Fruit fly (Drosophila melanogaster): ENCODE data around the gene CG32284.

CG32284 gene

DNA sequence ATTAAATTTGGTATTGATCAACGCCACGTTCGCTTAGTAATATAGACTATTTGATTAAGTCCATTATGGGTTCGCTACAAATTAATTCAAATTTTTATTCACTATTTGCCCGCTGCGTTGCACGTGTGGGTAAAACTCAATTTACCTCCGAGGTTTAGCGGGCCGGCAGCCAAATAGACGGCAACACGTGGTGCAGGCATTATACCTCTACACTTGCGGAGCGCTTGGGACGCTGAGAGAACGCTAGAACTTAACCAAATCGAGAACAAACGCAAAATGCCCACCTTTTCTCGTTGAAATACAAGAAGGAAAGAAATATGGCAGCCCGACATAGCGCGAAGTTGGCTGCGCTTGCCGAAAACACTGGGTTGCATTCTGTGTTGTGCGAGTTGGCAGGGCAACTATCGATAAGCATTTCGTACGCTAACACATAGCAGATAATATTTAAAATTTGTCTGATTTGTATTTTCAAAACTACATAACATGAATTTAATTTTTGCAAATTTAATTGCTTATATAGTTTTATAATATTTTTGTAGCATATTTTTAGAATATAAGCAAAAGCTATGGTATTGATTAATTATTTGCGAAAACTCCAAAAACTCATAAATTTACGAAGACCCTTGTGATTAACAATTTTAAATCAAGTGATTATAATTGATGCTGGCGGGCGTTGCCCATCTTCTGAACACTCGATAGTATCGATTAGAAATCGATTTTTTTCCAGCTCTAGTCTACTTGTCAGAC lies 36.4 kb downstream of the CG32284 start, which contains the start of the genes RpL28 and eIF1 (continued):
- TF ChIP-seq CG3281 (GFP tag; optimal IDR thresholded peaks at IDR 0.05) (peak; percentile 94), CG8089 (GFP tag; optimal IDR thresholded peaks at IDR 0.05) (peak; percentile 93), Fer3 (tag; optimal IDR thresholded peaks at IDR 0.05) (peak; percentile 90), az2 (GFP tag; optimal IDR thresholded peaks at IDR 0.05) (peak; percentile 88), CG17328 (GFP tag; IDR thresholded peaks at IDR 0.05) (peak; percentile 91), CG1603 (tag; optimal IDR thresholded peaks at IDR 0.05) (peak; percentile 91), pb (GFP tag; optimal IDR thresholded peaks at IDR 0.05) (peak; percentile 88), croc (GFP tag; conservative IDR thresholded peaks at IDR 0.05) (peak; percentile 59; the same call in 2 of the 3 replicates), lov (optimal IDR thresholded peaks at IDR 0.05) (no peak), lov (GFP tag; IDR thresholded peaks at IDR 0.05) (peak; percentile 95), row (GFP tag; IDR thresholded peaks at IDR 0.05) (peak; percentile 87), CG13296 (GFP tag; optimal IDR thresholded peaks at IDR 0.05) (peak; percentile 91), Fer2 (tag; optimal IDR thresholded peaks at IDR 0.05) (peak; percentile 82), Tbp (GFP tag; optimal IDR thresholded peaks at IDR 0.05) (peak; percentile 18), dan (GFP tag; IDR thresholded peaks at IDR 0.05) (no peak), zfh1 (GFP tag; IDR thresholded peaks at IDR 0.05) (peak; percentile 93), Spps (tag; optimal IDR thresholded peaks at IDR 0.05) (peak; percentile 36), CG15073 (GFP tag; optimal IDR thresholded peaks at IDR 0.05) (no peak), peb (GFP tag; IDR thresholded peaks at IDR 0.05) (peak; percentile 52; the same call in 1 of the 2 replicates), lbe (GFP tag; optimal IDR thresholded peaks at IDR 0.05) (peak; percentile 86), sob (GFP tag; IDR thresholded peaks at IDR 0.05) (peak; percentile 91), Mes4 (GFP tag; optimal IDR thresholded peaks at IDR 0.05) (peak; percentile 94), twi (tag; optimal IDR thresholded peaks at IDR 0.05) (peak; percentile 73), Oli (tag; optimal IDR thresholded peaks at IDR 0.05) (peak; percentile 13), HLH4C (GFP tag; IDR thresholded peaks at IDR 0.05; ENCODE audit: partially characterized antibody) (peak; percentile 62), CG14441 (GFP tag; IDR thresholded peaks at IDR 0.05) (peak; percentile 87), Scr (GFP tag; IDR thresholded peaks at IDR 0.05; ENCODE audit: partially characterized antibody) (peak; percentile 88), CG31224 (GFP tag; IDR thresholded peaks at IDR 0.05) (peak; percentile 76), CG7357 (GFP tag; IDR thresholded peaks at IDR 0.05) (peak; percentile 64), CG10366 (GFP tag; IDR thresholded peaks at IDR 0.05) (peak; percentile 87), CG1792 (GFP tag; optimal IDR thresholded peaks at IDR 0.05) (peak; percentile 81), CG34422 (GFP tag; IDR thresholded peaks at IDR 0.05) (peak; percentile 84), Xbp1 (GFP tag; optimal IDR thresholded peaks at IDR 0.05) (peak; percentile 93), Hr39 (optimal IDR thresholded peaks at IDR 0.05) (no peak), trh (GFP tag; optimal IDR thresholded peaks at IDR 0.05) (peak; percentile 94), CG11398 (GFP tag; optimal IDR thresholded peaks at IDR 0.05) (peak; percentile 92), zfh2 (GFP tag; optimal IDR thresholded peaks at IDR 0.05) (peak; percentile 90), Antp (GFP tag; optimal IDR thresholded peaks at IDR 0.05) (peak; percentile 87), H15 (GFP tag; IDR thresholded peaks at IDR 0.05) (peak; percentile 79), CG14965 (GFP tag; optimal IDR thresholded peaks at IDR 0.05; ENCODE audit: borderline replicate concordance) (peak; percentile 74), CG30431 (GFP tag; optimal IDR thresholded peaks at IDR 0.05) (peak; percentile 91), cwo (GFP tag; optimal IDR thresholded peaks at IDR 0.05) (peak; percentile 69), dati (GFP tag; IDR thresholded peaks at IDR 0.05) (peak; percentile 86), ap (GFP tag; IDR thresholded peaks at IDR 0.05) (peak; percentile 84), Stat92E (GFP tag; optimal IDR thresholded peaks at IDR 0.05) (peak in 1 of 3 experiments; percentile 1), scrt (GFP tag; optimal IDR thresholded peaks at IDR 0.05) (peak; percentile 86), CG12659 (GFP tag; optimal IDR thresholded peaks at IDR 0.05) (peak; percentile 97), CG15011 (GFP tag; optimal IDR thresholded peaks at IDR 0.05) (peak; percentile 93), bcd (GFP tag; optimal IDR thresholded peaks at IDR 0.05) (peak; percentile 97), B-H2 (GFP tag; optimal IDR thresholded peaks at IDR 0.05) (peak; percentile 97)

All from whole organism, embryonic.